Worm (Caenorhabditis elegans) whole organism, L4/young adult: Measurements from ENCODE around the gene oac-7.

Experiments used
- W03F9.2 ChIP-seq: fragments of 150-350 bp; optimal IDR thresholded peaks from 2 replicates; lab custom pipeline; 2014; ENCODE audit warnings: missing biosample characterization, missing genetic modification characterization
- dao-5 ChIP-seq: sonication (generic microtip); optimal IDR thresholded peaks from 2 replicates; lab custom pipeline; 2016; ENCODE audit warnings: missing genotype, missing genetic modification characterization, moderate library complexity, missing compliant biosample characterization
- him-1 ChIP-seq: sonication (generic microtip); optimal IDR thresholded peaks from 2 replicates; lab custom pipeline; 2016; ENCODE audit warnings: missing genotype, missing genetic modification reagents, missing genetic modification characterization, missing compliant biosample characterization

oac-7 gene

DNA sequence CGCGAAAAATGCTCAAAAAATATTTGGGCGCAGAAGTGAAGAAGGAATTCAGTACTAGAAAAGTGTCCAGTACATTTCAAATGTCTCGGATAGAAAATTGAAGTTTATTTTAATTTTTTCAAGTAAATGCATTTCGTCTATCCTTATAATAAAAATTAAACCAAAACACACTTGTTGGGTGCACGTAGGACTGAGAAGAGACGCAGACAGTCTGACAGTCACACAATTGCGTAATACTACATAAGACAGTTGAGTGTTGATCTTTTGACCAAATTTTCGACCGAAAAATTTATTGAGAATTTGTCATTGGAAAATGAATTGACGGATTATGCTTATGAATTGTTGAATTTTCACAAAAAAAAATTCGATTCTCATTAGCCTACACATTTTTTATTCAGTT is at the start of gene oac-7:
TSS of gene oac-7 (plus strand) at position 283 of the 400 bp plus-strand sequence.
- no peak for TF ChIP-seq him-1
- TF ChIP-seq W03F9.2 = no peak
- no peak for TF ChIP-seq dao-5 (tag; lab: Kevin White, UChicago)

DNA sequence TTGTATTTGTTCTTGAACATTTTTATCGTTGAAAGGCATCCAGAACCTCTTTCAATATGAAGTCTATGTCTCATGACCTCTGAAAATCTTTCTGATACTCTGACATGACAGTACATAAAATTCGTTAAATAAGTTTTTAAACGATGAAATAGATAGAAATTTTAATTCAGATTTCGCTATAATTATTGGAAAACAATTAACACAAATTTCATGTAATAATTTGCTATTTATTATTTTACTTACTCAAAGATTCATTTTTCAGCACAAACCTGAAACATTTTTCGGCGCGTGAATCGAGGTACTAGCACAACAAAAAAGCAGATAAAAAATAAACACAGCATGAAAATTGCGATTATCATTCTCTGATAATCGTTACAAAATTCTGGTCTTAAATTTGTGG is 43.1 kb upstream of the oac-7 start, which contains the start of gene T13F3.4:
TSS of gene T13F3.4 (minus strand) at position 101 of the 400 bp plus-strand sequence.
- TF ChIP-seq dao-5 (tag; lab: Kevin White, UChicago) = no peak
- no peak for TF ChIP-seq W03F9.2
- TF ChIP-seq him-1 = no peak

DNA sequence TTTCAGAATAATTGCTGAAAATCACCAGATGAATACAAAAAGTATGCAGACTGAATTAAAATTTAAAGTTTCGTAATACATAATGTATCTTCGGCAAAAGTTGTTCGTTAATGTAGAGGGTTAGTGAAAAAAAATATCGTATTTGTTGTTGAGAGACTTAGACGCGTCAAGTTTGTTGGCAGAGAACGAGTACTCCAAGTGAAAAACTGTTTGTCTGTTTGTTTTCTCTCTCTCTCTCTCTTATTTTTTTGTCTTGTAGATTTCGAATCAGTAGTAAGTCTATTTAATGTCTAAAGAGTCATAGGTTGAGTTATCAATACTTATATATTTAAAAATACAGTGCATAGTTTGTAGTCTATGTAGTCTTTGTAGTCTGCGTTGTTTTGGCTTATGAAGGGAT is 40.0 kb upstream of the oac-7 start, which contains the start of the genes fbxa-2 and T13F3.8:
TSS of gene fbxa-2 (minus strand) at position 101 of the 400 bp plus-strand sequence.
TSS of gene T13F3.8 (plus strand) at position 245 of the 400 bp plus-strand sequence.
- no peak for TF ChIP-seq dao-5 (tag; lab: Kevin White, UChicago)
- no peak for TF ChIP-seq him-1
- TF ChIP-seq W03F9.2 = no peak

- TF ChIP-seq dao-5 (tag; lab: Kevin White, UChicago) = no peak
- no peak for TF ChIP-seq him-1
- TF ChIP-seq W03F9.2 = no peak
Measured at ce11 chrV:16271121-16271520, 38.5 kb upstream of the oac-7 start, which contains the start of gene T13F3.6. Gene T13F3.6 (minus strand): TSS chrV:16271221.

DNA sequence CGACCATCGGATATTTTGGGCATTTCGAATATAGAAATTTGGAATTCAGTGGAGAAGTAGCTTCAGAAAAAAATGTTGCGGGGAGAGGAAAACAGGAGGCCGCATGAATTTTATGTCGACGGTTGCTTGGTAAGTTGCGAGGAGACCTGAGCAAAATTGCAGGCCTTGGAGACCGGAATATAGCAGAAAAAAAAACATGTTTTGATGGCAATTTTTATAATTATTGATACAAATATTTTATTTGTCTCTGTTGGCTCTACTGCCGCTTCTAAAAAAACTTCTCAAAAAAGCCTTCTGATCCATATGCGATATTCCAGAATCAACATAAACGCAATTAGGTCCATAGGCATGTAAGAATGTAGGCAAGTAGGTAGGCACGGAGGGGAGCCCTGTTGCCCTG is 34.3 kb upstream of the oac-7 start, which contains the start of gene pacl-1:
TSS of gene pacl-1 (minus strand) at position 101 of the 400 bp plus-strand sequence.
- no peak for TF ChIP-seq him-1
- TF ChIP-seq dao-5 (tag; lab: Kevin White, UChicago) = no peak
- TF ChIP-seq W03F9.2 = no peak

DNA sequence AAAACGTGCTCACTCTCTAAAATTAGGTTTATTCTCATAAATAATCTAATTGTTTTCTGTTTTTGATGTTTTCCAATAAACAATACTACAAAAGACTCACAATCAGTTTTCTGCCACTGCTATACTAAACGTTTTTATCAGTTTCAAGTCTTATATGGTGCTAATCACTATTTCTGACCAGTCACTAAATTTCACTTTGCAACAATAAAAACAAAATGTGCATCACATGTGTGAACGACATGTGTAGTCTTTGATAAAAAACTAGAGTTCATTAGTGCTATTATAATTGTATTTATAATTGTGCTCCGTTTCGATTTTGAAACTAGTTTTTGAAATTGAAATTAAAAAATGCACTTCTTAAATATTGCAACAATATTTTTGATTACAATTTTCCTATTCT is 31.7 kb upstream of the oac-7 start, which contains the start of gene cyp-37B1:
TSS of gene cyp-37B1 (plus strand) at position 199 of the 400 bp plus-strand sequence.
- TF ChIP-seq him-1 = no peak
- no peak for TF ChIP-seq W03F9.2
- no peak for TF ChIP-seq dao-5 (tag; lab: Kevin White, UChicago)

- TF ChIP-seq W03F9.2 (no peak), him-1 (no peak), dao-5 (tag; lab: Kevin White, UChicago) (no peak)
Measured at ce11 chrV:16282147-16282546, 27.5 kb upstream of the oac-7 start, which contains the start of gene F28G4.2. Gene F28G4.2 (minus strand): TSS chrV:16282321.

DNA sequence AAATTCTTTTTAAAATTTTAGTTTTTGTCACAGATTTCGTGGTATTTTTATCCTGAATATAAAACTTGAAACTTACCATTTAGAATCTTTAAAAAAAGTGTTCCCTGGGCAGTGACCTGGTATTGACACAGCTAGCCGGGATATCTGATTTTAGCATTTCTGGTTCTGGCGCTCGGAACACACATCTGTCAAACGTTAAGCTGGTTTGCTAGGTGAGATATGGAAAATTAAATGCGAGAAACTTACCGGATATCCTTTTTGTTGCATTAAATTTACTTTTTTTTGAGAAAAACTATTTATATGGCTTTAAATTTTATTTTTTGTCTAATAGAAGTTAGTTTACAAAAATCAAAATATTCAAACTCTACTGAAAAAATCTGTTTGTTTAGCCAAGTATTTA is 23.8 kb upstream of the oac-7 start, which contains the start of gene F28G4.4:
TSS of gene F28G4.4 (minus strand) at position 101 of the 400 bp plus-strand sequence.
- TF ChIP-seq dao-5 (tag; lab: Kevin White, UChicago) (no peak), W03F9.2 (no peak), him-1 (no peak)

- no peak for TF ChIP-seq him-1
- TF ChIP-seq W03F9.2 = no peak
- no peak for TF ChIP-seq dao-5 (tag; lab: Kevin White, UChicago)
Measured at ce11 chrV:16287619-16288018, 22.0 kb upstream of the oac-7 start, which contains the start of gene F28G4.3. Gene F28G4.3 (minus strand): TSS chrV:16287719.

- TF ChIP-seq dao-5 (tag; lab: Kevin White, UChicago) (no peak), him-1 (no peak), W03F9.2 (no peak)
Measured at ce11 chrV:16292409-16292808, 17.2 kb upstream of the oac-7 start, which contains the start of gene oac-5. Gene oac-5 (plus strand): TSS chrV:16292709.

ce11 chrV:16297070-16297469 is 12.5 kb upstream of the oac-7 start, which contains the start of gene srbc-83:
Gene srbc-83 (plus strand): TSS chrV:16297370.
- no peak for TF ChIP-seq him-1
- TF ChIP-seq dao-5 (tag; lab: Kevin White, UChicago) = no peak
- no peak for TF ChIP-seq W03F9.2

DNA sequence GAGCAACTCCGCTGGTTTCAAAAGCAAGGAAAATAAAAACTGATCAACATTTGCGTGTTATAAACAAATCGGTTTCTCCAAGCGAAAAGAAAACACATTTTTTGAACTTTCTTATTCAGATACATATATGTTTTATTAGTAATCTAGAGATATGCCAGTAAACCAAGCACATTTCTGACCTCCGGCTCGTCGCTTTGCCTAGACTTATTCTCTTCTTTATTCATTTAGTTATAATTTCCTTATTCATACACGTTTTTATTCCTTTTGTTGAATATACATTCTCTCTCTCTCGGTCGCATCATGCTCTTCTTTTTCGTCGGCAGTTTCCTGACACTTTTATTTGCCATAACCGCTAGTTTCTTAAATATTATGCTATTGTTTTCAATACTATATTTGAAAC is 10.9 kb upstream of the oac-7 start, which contains the start of gene srbc-84:
TSS of gene srbc-84 (plus strand) at position 301 of the 400 bp plus-strand sequence.
- TF ChIP-seq W03F9.2 (no peak), him-1 (no peak), dao-5 (tag; lab: Kevin White, UChicago) (no peak)

ce11 chrV:16299834-16300233 is 9.8 kb upstream of the oac-7 start:
- TF ChIP-seq W03F9.2 (no peak), dao-5 (tag; lab: Kevin White, UChicago) (no peak), him-1 (no peak)

ce11 chrV:16300276-16300675 is 9.3 kb upstream of the oac-7 start, which contains the start of gene srbc-82:
Gene srbc-82 (plus strand): TSS chrV:16300576.
- TF ChIP-seq W03F9.2 (no peak), him-1 (no peak), dao-5 (tag; lab: Kevin White, UChicago) (no peak)

ce11 chrV:16302439-16302838 is 7.2 kb upstream of the oac-7 start, which contains the start of the genes C31A11.13 and oac-6:
Gene C31A11.13 (minus strand): TSS chrV:16302551.
Gene oac-6 (plus strand): TSS chrV:16302717.
- TF ChIP-seq dao-5 (tag; lab: Kevin White, UChicago) (no peak), W03F9.2 (no peak), him-1 (no peak)
